Worm (Caenorhabditis elegans) whole organism, L1 larva: Measurements from ENCODE around the gene Y75B12B.3.

Source experiments
- C16A3.4 ChIP-seq: fragments of 150-350 bp; optimal IDR thresholded peaks from 2 replicates; lab custom pipeline; 2014; ENCODE audit warnings: missing biosample characterization, missing genetic modification characterization
- C34B4.2 ChIP-seq: sonication (generic microtip); optimal IDR thresholded peaks from 2 replicates; lab custom pipeline; 2017; ENCODE audit warnings: mild to moderate bottlenecking, missing genetic modification characterization, missing compliant biosample characterization
- aha-1 ChIP-seq: fragments of 150-350 bp; optimal IDR thresholded peaks from 2 replicates; lab custom pipeline; 2014; ENCODE audit warnings: missing biosample characterization, missing genetic modification characterization
- alr-1 ChIP-seq: fragments of 200-800 bp; sonication (Bioruptor generic); optimal IDR thresholded peaks from 2 replicates; lab custom pipeline; 2018; ENCODE audit warnings: borderline replicate concordance, mild to moderate bottlenecking, missing genetic modification characterization, missing compliant biosample characterization
- ama-1 ChIP-seq: fragments of 150-350 bp; optimal IDR thresholded peaks from 2 replicates; lab custom pipeline; 2014
- ceh-63 ChIP-seq: fragments of 200-800 bp; sonication (Bioruptor generic); optimal IDR thresholded peaks from 2 replicates; lab custom pipeline; 2018; ENCODE audit warnings: mild to moderate bottlenecking, missing genetic modification characterization, missing compliant biosample characterization
- ceh-82 ChIP-seq, 3 experiments: fragments of 150-350 bp in 1 of 3; sonication (generic microtip) in 2 of 3; optimal IDR thresholded peaks; 2 replicates each; lab custom pipeline; 2014 to 2017; ENCODE audit warnings: missing biosample characterization in 3 of 3, missing genetic modification characterization in 3 of 3
- ceh-90 ChIP-seq: sonication (generic microtip); optimal IDR thresholded peaks from 2 replicates; lab custom pipeline; 2016; ENCODE audit warnings: missing genetic modification characterization, missing compliant biosample characterization
- ces-1 ChIP-seq: fragments of 150-350 bp; optimal IDR thresholded peaks from 2 replicates; lab custom pipeline; 2014; ENCODE audit warnings: missing biosample characterization, missing genetic modification reagents, missing genetic modification characterization
- dpl-1 ChIP-seq, 3 experiments: fragments of 150-350 bp in 2 of 3; sonication (generic microtip) in 1 of 3; optimal IDR thresholded peaks; 2 replicates each; lab custom pipeline; 2014 to 2017; ENCODE audit warnings: missing biosample characterization in 3 of 3, missing genetic modification characterization in 3 of 3, missing genetic modification reagents in 3 of 3
- dsc-1 ChIP-seq: sonication (generic microtip); optimal IDR thresholded peaks from 2 replicates; lab custom pipeline; 2016; ENCODE audit warnings: mild to moderate bottlenecking, missing genetic modification characterization, missing compliant biosample characterization
- egl-27 ChIP-seq, 2 experiments: fragments of 150-350 bp in 1 of 2; sonication (generic microtip); optimal IDR thresholded peaks; 3 replicates each; lab custom pipeline; 2017 to 2018; ENCODE audit warnings: missing biosample characterization in 2 of 2, missing genetic modification characterization in 2 of 2, missing genetic modification reagents in 2 of 2
- elt-2 ChIP-seq: sonication (generic microtip); optimal IDR thresholded peaks from 2 replicates; lab custom pipeline; 2016; ENCODE audit warnings: missing genetic modification characterization, mild to moderate bottlenecking, inconsistent platforms, missing compliant biosample characterization, missing genetic modification reagents
- fkh-10 ChIP-seq: sonication (generic microtip); optimal IDR thresholded peaks from 2 replicates; lab custom pipeline; 2017; ENCODE audit warnings: missing biosample characterization, missing genetic modification reagents, missing genetic modification characterization
- fkh-4 ChIP-seq: sonication (generic microtip); optimal IDR thresholded peaks from 2 replicates; lab custom pipeline; 2016; ENCODE audit warnings: missing compliant biosample characterization, missing genetic modification characterization, borderline replicate concordance
- fkh-8 ChIP-seq: sonication (generic microtip); optimal IDR thresholded peaks from 2 replicates; lab custom pipeline; 2016; ENCODE audit warnings: mild to moderate bottlenecking, missing genetic modification characterization, missing compliant biosample characterization
- fos-1 ChIP-seq: fragments of 150-350 bp; optimal IDR thresholded peaks from 2 replicates; lab custom pipeline; 2014; ENCODE audit warnings: missing biosample characterization, missing genetic modification characterization
- grh-1 ChIP-seq: fragments of 200-800 bp; sonication (Bioruptor generic); IDR thresholded peaks from 2 replicates; pipeline ENCODE4 v1.3.6; 2022; ENCODE audit warnings: missing genetic modification reagents, missing genetic modification characterization, missing compliant biosample characterization
- hpl-2 ChIP-seq: fragments of 150-350 bp; optimal IDR thresholded peaks from 2 replicates; lab custom pipeline; 2014; ENCODE audit warnings: missing biosample characterization, missing genetic modification reagents, missing genetic modification characterization
- irx-1 ChIP-seq: sonication (generic microtip); optimal IDR thresholded peaks from 2 replicates; lab custom pipeline; 2016; ENCODE audit warnings: missing genetic modification characterization, missing compliant biosample characterization
- isw-1 ChIP-seq: fragments of 200-800 bp; sonication (Bioruptor generic); IDR thresholded peaks from 2 replicates; pipeline ENCODE4 v1.3.6; 2022; ENCODE audit warnings: missing genetic modification characterization, missing compliant biosample characterization
- jun-1 ChIP-seq: fragments of 150-350 bp; optimal IDR thresholded peaks from 2 replicates; lab custom pipeline; 2014; ENCODE audit warnings: missing biosample characterization, missing genetic modification reagents, missing genetic modification characterization
- lin-13 ChIP-seq: fragments of 150-350 bp; optimal IDR thresholded peaks from 2 replicates; lab custom pipeline; 2014; ENCODE audit warnings: missing biosample characterization, missing genetic modification reagents, missing genetic modification characterization
- lin-14 ChIP-seq: fragments of 200-800 bp; sonication (Bioruptor generic); optimal IDR thresholded peaks from 2 replicates; lab custom pipeline; 2018; ENCODE audit warnings: mild to moderate bottlenecking, missing genetic modification characterization, moderate library complexity, missing compliant biosample characterization
- lin-15B ChIP-seq: fragments of 150-350 bp; sonication (generic microtip); optimal IDR thresholded peaks from 3 replicates; lab custom pipeline; 2014; ENCODE audit warnings: missing biosample characterization, missing genetic modification characterization
- lin-35 ChIP-seq, 2 experiments: fragments of 150-350 bp; optimal IDR thresholded peaks; 2 replicates each; lab custom pipeline; 2014; ENCODE audit warnings: missing biosample characterization in 2 of 2, missing genetic modification characterization in 2 of 2, missing genetic modification reagents in 2 of 2
- nhr-19 ChIP-seq: fragments of 200-800 bp; sonication (Bioruptor generic); conservative IDR thresholded peaks from 2 replicates; pipeline ENCODE4 v1.3.6; 2022; ENCODE audit warnings: missing genetic modification characterization, missing compliant biosample characterization
- nhr-20 ChIP-seq: sonication (generic microtip); optimal IDR thresholded peaks from 2 replicates; lab custom pipeline; 2016; ENCODE audit warnings: mild to moderate bottlenecking, missing genetic modification characterization, missing compliant biosample characterization
- nhr-84 ChIP-seq: sonication (generic microtip); optimal IDR thresholded peaks from 2 replicates; lab custom pipeline; 2017; ENCODE audit warnings: missing biosample characterization, missing genetic modification characterization
- nhr-85 ChIP-seq: sonication (generic microtip); peaks from one replicate; lab custom pipeline; 2016; ENCODE audit warnings: missing genetic modification characterization, inconsistent platforms, missing compliant biosample characterization
- pax-3 ChIP-seq: fragments of 200-800 bp; sonication (Bioruptor generic); optimal IDR thresholded peaks from 2 replicates; lab custom pipeline; 2018; ENCODE audit warnings: mild to moderate bottlenecking, missing genetic modification characterization, moderate library complexity, missing compliant biosample characterization
- pqm-1 ChIP-seq: sonication (generic microtip); optimal IDR thresholded peaks from 3 replicates; lab custom pipeline; 2017; ENCODE audit warnings: missing biosample characterization, missing genetic modification characterization
- skn-1 ChIP-seq: fragments of 150-350 bp; optimal IDR thresholded peaks from 2 replicates; lab custom pipeline; 2014; ENCODE audit warnings: missing biosample characterization, missing genetic modification characterization
- snpc-4 ChIP-seq: fragments of 150-350 bp; optimal IDR thresholded peaks from 2 replicates; lab custom pipeline; 2014; ENCODE audit warnings: missing biosample characterization, missing genetic modification characterization
- sup-37 ChIP-seq: fragments of 200-800 bp; sonication (Bioruptor generic); optimal IDR thresholded peaks from 2 replicates; lab custom pipeline; 2018; ENCODE audit warnings: mild to moderate bottlenecking, missing genetic modification characterization, missing compliant biosample characterization
- swsn-7 ChIP-seq: sonication (generic microtip); optimal IDR thresholded peaks from 2 replicates; lab custom pipeline; 2016; ENCODE audit warnings: missing genetic modification characterization, missing compliant biosample characterization
- tbx-2 ChIP-seq: sonication (generic microtip); optimal IDR thresholded peaks from 2 replicates; lab custom pipeline; 2016; ENCODE audit warnings: missing genetic modification characterization, missing compliant biosample characterization
- tlp-1 ChIP-seq: fragments of 150-350 bp; optimal IDR thresholded peaks from 2 replicates; lab custom pipeline; 2014; ENCODE audit warnings: missing biosample characterization, missing genetic modification characterization
- unc-130 ChIP-seq: fragments of 150-350 bp; optimal IDR thresholded peaks from 2 replicates; lab custom pipeline; 2017; ENCODE audit warnings: missing biosample characterization, missing genetic modification characterization, inconsistent platforms
- unc-30 ChIP-seq: sonication (generic microtip); optimal IDR thresholded peaks from 2 replicates; lab custom pipeline; 2017; ENCODE audit warnings: missing biosample characterization, missing genetic modification characterization
- unc-62 ChIP-seq: fragments of 150-350 bp; optimal IDR thresholded peaks from 2 replicates; lab custom pipeline; 2014; ENCODE audit warnings: missing biosample characterization, missing genetic modification reagents, missing genetic modification characterization
- vab-15 ChIP-seq: sonication (generic microtip); optimal IDR thresholded peaks from 2 replicates; lab custom pipeline; 2017; ENCODE audit warnings: missing genotype, mild to moderate bottlenecking, missing genetic modification characterization, missing compliant biosample characterization
- zag-1 ChIP-seq: fragments of 150-350 bp; optimal IDR thresholded peaks from 2 replicates; lab custom pipeline; 2014; ENCODE audit warnings: missing biosample characterization, missing genetic modification characterization
- zip-4 ChIP-seq: fragments of 200-800 bp; sonication (Bioruptor generic); optimal IDR thresholded peaks from 2 replicates; lab custom pipeline; 2018; ENCODE audit warnings: mild to moderate bottlenecking, missing genetic modification characterization, moderate library complexity, missing compliant biosample characterization

Gene Y75B12B.3

ce11 chrV:15143798-15144197 is 42.3 kb downstream of the Y75B12B.3 start, which contains the start of gene K08F9.4 (continued):
- no peak for TF ChIP-seq ceh-63 (GFP tag; lab: Kevin White, UChicago)
- TF ChIP-seq C16A3.4 (tag; lab: Kevin White, UChicago): peak; percentile 84
- TF ChIP-seq egl-27 (tag; optimal IDR thresholded peaks at IDR 0.05; lab: Kevin White, UChicago): no peak
- TF ChIP-seq nhr-85 (tag; lab: Kevin White, UChicago): peak; percentile 89
- TF ChIP-seq tbx-2: peak; percentile 50
- no peak for TF ChIP-seq ama-1 (lab: Kevin White, UChicago)
- no peak for TF ChIP-seq jun-1 (tag; lab: Kevin White, UChicago)
- no peak for TF ChIP-seq pax-3 (tag; lab: Kevin White, UChicago)

DNA sequence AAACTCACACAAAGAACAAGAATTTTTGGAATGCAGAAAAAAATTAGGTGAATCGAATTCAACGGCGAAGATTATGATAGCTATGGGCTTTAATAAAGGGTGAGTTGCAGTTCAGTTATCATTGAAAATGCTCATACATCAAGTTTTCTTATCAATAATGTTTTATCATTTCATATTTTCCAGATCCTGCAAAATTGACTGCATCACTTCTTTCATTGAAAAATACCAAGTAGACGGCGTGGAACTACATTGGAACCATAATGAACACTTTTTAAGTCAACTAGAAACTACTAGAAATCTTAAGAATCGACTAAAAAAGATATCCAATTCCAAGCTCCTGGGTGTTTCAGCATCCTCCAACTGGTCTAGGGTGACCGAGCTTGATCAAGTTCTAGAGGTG is 42.8 kb downstream of the Y75B12B.3 start, which contains the start of gene K08F9.1:
Gene K08F9.1 (minus strand): TSS at position 101 of the 400 bp plus-strand sequence.
- TF ChIP-seq lin-13 (GFP tag; lab: Kevin White, UChicago) (no peak), tlp-1 (no peak), ceh-90 (tag; lab: Kevin White, UChicago) (no peak), ceh-63 (GFP tag; lab: Kevin White, UChicago) (no peak), hpl-2 (no peak), zag-1 (no peak), grh-1 (GFP tag; lab: Robert Waterston, UW) (no peak), vab-15 (tag; lab: Kevin White, UChicago) (no peak), unc-30 (no peak), aha-1 (tag; lab: Kevin White, UChicago) (no peak), nhr-85 (tag; lab: Kevin White, UChicago) (no peak), nhr-19 (GFP tag; lab: Robert Waterston, UW) (no peak), skn-1 (tag; lab: Kevin White, UChicago) (no peak), isw-1 (GFP tag; lab: Robert Waterston, UW) (no peak), fos-1 (no peak), dpl-1 (GFP tag; optimal IDR thresholded peaks at IDR 0.05; lab: Kevin White, UChicago) (no peak)

DNA sequence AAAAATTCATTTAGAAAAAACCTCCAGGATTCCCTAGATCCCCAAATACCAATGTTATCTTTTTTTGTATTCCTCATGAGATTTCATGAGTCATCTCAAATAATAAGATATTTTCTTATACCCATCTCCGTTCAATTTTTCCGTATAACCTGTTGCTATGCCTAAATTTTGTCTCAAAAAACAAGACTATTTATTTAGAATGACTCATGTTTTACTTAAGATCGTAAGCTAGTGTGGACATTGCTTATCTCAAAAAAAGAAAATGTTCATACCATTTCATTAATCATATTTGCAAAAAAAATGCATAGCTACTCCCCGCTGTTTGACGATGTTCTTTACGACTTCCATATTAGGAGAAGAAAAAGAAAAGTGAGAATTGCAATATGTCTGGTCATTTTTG is 45.8 kb downstream of the Y75B12B.3 start, which contains the start of gene K08F9.3:
Gene K08F9.3 (plus strand): TSS at position 301 of the 400 bp plus-strand sequence.
- TF ChIP-seq dpl-1 (GFP tag; optimal IDR thresholded peaks at IDR 0.05; lab: Kevin White, UChicago) (no peak), fkh-4 (no peak), nhr-84 (no peak), pqm-1 (tag; lab: Kevin White, UChicago) (no peak), unc-130 (tag; lab: Kevin White, UChicago) (no peak), C34B4.2 (no peak), ceh-82 (tag; optimal IDR thresholded peaks at IDR 0.05; lab: Kevin White, UChicago) (no peak), fos-1 (no peak), snpc-4 (tag; lab: Kevin White, UChicago) (no peak), nhr-19 (GFP tag; lab: Robert Waterston, UW) (no peak), fkh-8 (tag; lab: Kevin White, UChicago) (no peak), alr-1 (tag; lab: Kevin White, UChicago) (no peak), dsc-1 (tag; lab: Kevin White, UChicago) (no peak)

ce11 chrV:15139811-15140210 is 46.3 kb downstream of the Y75B12B.3 start:
- TF ChIP-seq elt-2 (peak; percentile 48), lin-35 (GFP tag; optimal IDR thresholded peaks at IDR 0.05; lab: Kevin White, UChicago) (peak in 1 of 2 experiments; percentile 17), ceh-90 (tag; lab: Kevin White, UChicago) (no peak)
- TF ChIP-seq, all 84 proteins: peak for 2

- TF ChIP-seq swsn-7 (peak; percentile 63), C16A3.4 (tag; lab: Kevin White, UChicago) (peak; percentile 94), elt-2 (peak; percentile 21), fos-1 (peak; percentile 75), ama-1 (lab: Kevin White, UChicago) (peak; percentile 26), ces-1 (GFP tag; lab: Kevin White, UChicago) (no peak), vab-15 (tag; lab: Kevin White, UChicago) (peak; percentile 78), fkh-10 (GFP tag; lab: Kevin White, UChicago) (peak; percentile 47), irx-1 (tag; lab: Kevin White, UChicago) (peak; percentile 13), lin-14 (GFP tag; lab: Kevin White, UChicago) (peak; percentile 86), hpl-2 (no peak), unc-62 (no peak), zip-4 (GFP tag; lab: Kevin White, UChicago) (no peak), sup-37 (no peak), zag-1 (no peak), lin-15B (tag; lab: Kevin White, UChicago) (peak; percentile 94), dpl-1 (GFP tag; optimal IDR thresholded peaks at IDR 0.05; lab: Kevin White, UChicago) (peak; percentile 85 to 90 (median 87)), alr-1 (tag; lab: Kevin White, UChicago) (no peak), nhr-20 (peak; percentile 78)
Observed at ce11 chrV:15136772-15137171, 49.3 kb downstream of the Y75B12B.3 start, which contains the start of gene aipl-1. TSS of gene aipl-1 (minus strand) at chrV:15136801.
